Worm (Caenorhabditis elegans) whole organism, L4 larva: ENCODE measurements around the gene smc-6.

Experiments used
- Y5F2A.4 ChIP-seq: fragments of 200-800 bp; sonication (Bioruptor generic); optimal IDR thresholded peaks from 2 replicates; lab custom pipeline; 2018; ENCODE audit warnings: mild to moderate bottlenecking, missing genetic modification characterization, missing compliant biosample characterization
- ama-1 ChIP-seq: fragments of 150-350 bp; optimal IDR thresholded peaks from 2 replicates; lab custom pipeline; 2014; ENCODE audit warnings: inconsistent platforms, mixed read lengths
- daf-19 ChIP-seq: fragments of 200-800 bp; sonication (Bioruptor generic); conservative IDR thresholded peaks from 2 replicates; pipeline ENCODE4 v1.3.6; 2022; ENCODE audit warnings: missing genetic modification characterization, missing compliant biosample characterization

ce11 chrII:11582698-11583097 is 4.2 kb downstream of the smc-6 start, which contains the start of gene ints-7:
- TF ChIP-seq daf-19 (GFP tag; lab: Robert Waterston, UW) (no peak), ama-1 (lab: Kevin White, UChicago) (no peak), Y5F2A.4 (no peak)
